Worm (Caenorhabditis elegans) whole organism, L2 larva: ENCODE results near the gene B0285.6.

ENCODE experiments used
- C34F6.9 ChIP-seq: fragments of 150-350 bp; optimal IDR thresholded peaks from 2 replicates; lab custom pipeline; 2014; ENCODE audit warnings: missing biosample characterization, missing genetic modification characterization
- F13H6.1 ChIP-seq: sonication (generic microtip); optimal IDR thresholded peaks from 2 replicates; lab custom pipeline; 2016; ENCODE audit warnings: missing genetic modification characterization, missing compliant biosample characterization
- ZK546.5 ChIP-seq: sonication (generic microtip); optimal IDR thresholded peaks from 2 replicates; lab custom pipeline; 2017; ENCODE audit warnings: missing biosample characterization, missing genetic modification characterization
- alr-1 ChIP-seq: fragments of 150-350 bp; optimal IDR thresholded peaks from 2 replicates; lab custom pipeline; 2014; ENCODE audit warnings: missing biosample characterization, missing genetic modification characterization
- aly-2 ChIP-seq: fragments of 150-350 bp; optimal IDR thresholded peaks from 2 replicates; lab custom pipeline; 2014; ENCODE audit warnings: missing biosample characterization, missing genetic modification characterization
- ama-1 ChIP-seq: fragments of 150-350 bp; optimal IDR thresholded peaks from 2 replicates; lab custom pipeline; 2018; ENCODE audit warnings: inconsistent platforms
- blmp-1 ChIP-seq: sonication (generic microtip); optimal IDR thresholded peaks from 2 replicates; lab custom pipeline; 2017; ENCODE audit warnings: missing genetic modification characterization, mild to moderate bottlenecking, missing compliant biosample characterization, antibody characterized with exemption, moderate library complexity; ENCODE audit not compliant: insufficient read depth
- ceh-16 ChIP-seq: fragments of 150-350 bp; optimal IDR thresholded peaks from 2 replicates; lab custom pipeline; 2014; ENCODE audit warnings: missing biosample characterization, missing genetic modification characterization
- crh-2 ChIP-seq: sonication (generic microtip); optimal IDR thresholded peaks from 2 replicates; lab custom pipeline; 2017; ENCODE audit warnings: missing biosample characterization, missing genetic modification characterization
- dmd-4 ChIP-seq: sonication (generic microtip); optimal IDR thresholded peaks from 2 replicates; lab custom pipeline; 2017; ENCODE audit warnings: missing biosample characterization, missing genetic modification characterization
- egl-27 ChIP-seq: sonication (generic microtip); optimal IDR thresholded peaks from 3 replicates; lab custom pipeline; 2017; ENCODE audit warnings: missing biosample characterization, missing genetic modification reagents, missing genetic modification characterization
- fos-1 ChIP-seq: fragments of 150-350 bp; optimal IDR thresholded peaks from 2 replicates; lab custom pipeline; 2014; ENCODE audit warnings: missing biosample characterization, missing genetic modification characterization
- gmeb-1 ChIP-seq: fragments of 150-350 bp; optimal IDR thresholded peaks from 2 replicates; lab custom pipeline; 2014; ENCODE audit warnings: missing biosample characterization, missing genetic modification characterization
- lin-11 ChIP-seq: fragments of 150-350 bp; sonication (generic microtip); optimal IDR thresholded peaks from 2 replicates; lab custom pipeline; 2014; ENCODE audit warnings: missing biosample characterization, missing genetic modification characterization, inconsistent platforms, mixed read lengths
- lin-13 ChIP-seq: fragments of 150-350 bp; optimal IDR thresholded peaks from 2 replicates; lab custom pipeline; 2014; ENCODE audit warnings: missing biosample characterization, missing genetic modification reagents, missing genetic modification characterization
- lin-39 ChIP-seq: fragments of 150-350 bp; optimal IDR thresholded peaks from 2 replicates; lab custom pipeline; 2014; ENCODE audit warnings: missing biosample characterization, missing genetic modification reagents, missing genetic modification characterization
- lsy-2 ChIP-seq, 2 experiments: fragments of 150-350 bp in 1 of 2; sonication (generic microtip) in 1 of 2; optimal IDR thresholded peaks; 2 replicates each; lab custom pipeline; 2014 to 2017; ENCODE audit warnings: missing biosample characterization in 2 of 2, missing genetic modification characterization in 2 of 2
- mab-5 ChIP-seq: fragments of 150-350 bp; optimal IDR thresholded peaks from 2 replicates; lab custom pipeline; 2014; ENCODE audit warnings: missing biosample characterization, missing genetic modification characterization
- mbf-1 ChIP-seq: sonication (generic microtip); optimal IDR thresholded peaks from 2 replicates; lab custom pipeline; 2017; ENCODE audit warnings: missing biosample characterization, missing genetic modification characterization
- mdl-1 ChIP-seq, 2 experiments: fragments of 150-350 bp in 1 of 2; sonication (generic microtip) in 1 of 2; optimal IDR thresholded peaks; 2 replicates each; lab custom pipeline; 2017; ENCODE audit warnings: missing biosample characterization in 2 of 2, missing genetic modification characterization in 2 of 2
- nhr-10 ChIP-seq: sonication (generic microtip); optimal IDR thresholded peaks from 2 replicates; lab custom pipeline; 2017; ENCODE audit warnings: missing biosample characterization, missing genetic modification characterization
- nhr-11 ChIP-seq: fragments of 150-350 bp; optimal IDR thresholded peaks from 2 replicates; lab custom pipeline; 2014; ENCODE audit warnings: missing biosample characterization, missing genetic modification characterization
- nhr-129 ChIP-seq: fragments of 150-350 bp; optimal IDR thresholded peaks from 2 replicates; lab custom pipeline; 2014; ENCODE audit warnings: missing biosample characterization, missing genetic modification characterization
- nhr-21 ChIP-seq: fragments of 150-350 bp; optimal IDR thresholded peaks from 2 replicates; lab custom pipeline; 2014; ENCODE audit warnings: missing biosample characterization, missing genetic modification characterization
- nhr-23 ChIP-seq: fragments of 150-350 bp; optimal IDR thresholded peaks from 2 replicates; lab custom pipeline; 2014; ENCODE audit warnings: missing biosample characterization, missing genetic modification reagents, missing genetic modification characterization
- nhr-237 ChIP-seq: fragments of 150-350 bp; optimal IDR thresholded peaks from 2 replicates; lab custom pipeline; 2014; ENCODE audit warnings: missing biosample characterization, missing genetic modification characterization
- nhr-6 ChIP-seq: fragments of 150-350 bp; optimal IDR thresholded peaks from 2 replicates; lab custom pipeline; 2014; ENCODE audit warnings: missing biosample characterization, missing genetic modification characterization
- nhr-77 ChIP-seq: fragments of 150-350 bp; optimal IDR thresholded peaks from 2 replicates; lab custom pipeline; 2014; ENCODE audit warnings: missing biosample characterization, missing genetic modification characterization
- skn-1 ChIP-seq: sonication (generic microtip); optimal IDR thresholded peaks from 2 replicates; lab custom pipeline; 2017; ENCODE audit warnings: missing biosample characterization, missing genetic modification characterization
- sma-3 ChIP-seq: sonication (generic microtip); optimal IDR thresholded peaks from 2 replicates; lab custom pipeline; 2016; ENCODE audit warnings: missing genetic modification reagents, missing genetic modification characterization, missing compliant biosample characterization
- sma-9 ChIP-seq, 2 experiments: fragments of 150-350 bp in 1 of 2; sonication (generic microtip) in 1 of 2; optimal IDR thresholded peaks; 2 replicates each; lab custom pipeline; 2014 to 2016; ENCODE audit warnings: missing genetic modification characterization in 2 of 2, mild to moderate bottlenecking in 1 of 2, missing biosample characterization in 1 of 2, missing compliant biosample characterization in 1 of 2, missing genetic modification reagents in 1 of 2, moderate library complexity in 1 of 2
- snpc-4 ChIP-seq: fragments of 150-350 bp; optimal IDR thresholded peaks from 2 replicates; lab custom pipeline; 2014; ENCODE audit warnings: missing biosample characterization, missing genetic modification characterization
- unc-39 ChIP-seq: fragments of 150-350 bp; optimal IDR thresholded peaks from 2 replicates; lab custom pipeline; 2014; ENCODE audit warnings: missing biosample characterization, missing genetic modification characterization
- zag-1 ChIP-seq: fragments of 150-350 bp; optimal IDR thresholded peaks from 2 replicates; lab custom pipeline; 2014; ENCODE audit warnings: missing biosample characterization, missing genetic modification characterization
- ztf-1 ChIP-seq: fragments of 200-800 bp; sonication (Bioruptor generic); conservative IDR thresholded peaks from 2 replicates; pipeline ENCODE4 v1.3.6; 2022; ENCODE audit warnings: missing genetic modification characterization, missing compliant biosample characterization
- ztf-11 ChIP-seq: sonication (generic microtip); optimal IDR thresholded peaks from 2 replicates; lab custom pipeline; 2017; ENCODE audit warnings: missing biosample characterization, missing genetic modification characterization

B0285.6 gene

ce11 chrIII:4313061-4313962, 36.6 kb upstream of the B0285.6 start, which contains the start of the genes evl-14 and dcn-1 (continued):
- no peak for TF ChIP-seq nhr-10
- peak; percentile 20 for TF ChIP-seq skn-1 (tag; lab: Kevin White, UChicago)
- peak; percentile 35 for TF ChIP-seq snpc-4
- TF ChIP-seq nhr-129 (tag; lab: Kevin White, UChicago) = peak; percentile 85
- TF ChIP-seq sma-3 = peak; percentile 60
- no peak for TF ChIP-seq mbf-1 (tag; lab: Kevin White, UChicago)
- no peak for TF ChIP-seq nhr-77
- TF ChIP-seq gmeb-1 (tag; lab: Kevin White, UChicago) = peak; percentile 79

DNA sequence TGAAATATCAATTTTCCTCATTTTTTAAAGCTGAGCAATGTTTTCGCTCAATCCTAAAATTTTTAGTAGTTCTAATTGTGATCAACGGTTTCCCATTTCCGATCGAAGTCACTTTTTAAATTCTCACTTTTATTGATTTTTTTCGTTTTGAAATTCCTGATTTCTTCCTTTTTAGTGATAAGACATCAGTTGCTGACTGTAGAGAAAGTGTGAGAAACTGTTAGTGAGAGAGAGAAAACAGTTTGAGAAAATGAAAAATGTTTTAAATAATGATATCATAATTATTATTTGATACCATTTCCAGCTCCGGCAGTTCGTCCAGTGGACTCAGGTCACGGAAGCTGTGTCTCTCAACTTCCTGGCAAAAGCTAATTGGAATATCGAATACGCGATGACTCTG, 35.4 kb upstream of the B0285.6 start:
- TF ChIP-seq dmd-4 (no peak), lsy-2 (tag; optimal IDR thresholded peaks at IDR 0.05; lab: Kevin White, UChicago) (no peak), fos-1 (tag; lab: Kevin White, UChicago) (peak; percentile 31)

DNA sequence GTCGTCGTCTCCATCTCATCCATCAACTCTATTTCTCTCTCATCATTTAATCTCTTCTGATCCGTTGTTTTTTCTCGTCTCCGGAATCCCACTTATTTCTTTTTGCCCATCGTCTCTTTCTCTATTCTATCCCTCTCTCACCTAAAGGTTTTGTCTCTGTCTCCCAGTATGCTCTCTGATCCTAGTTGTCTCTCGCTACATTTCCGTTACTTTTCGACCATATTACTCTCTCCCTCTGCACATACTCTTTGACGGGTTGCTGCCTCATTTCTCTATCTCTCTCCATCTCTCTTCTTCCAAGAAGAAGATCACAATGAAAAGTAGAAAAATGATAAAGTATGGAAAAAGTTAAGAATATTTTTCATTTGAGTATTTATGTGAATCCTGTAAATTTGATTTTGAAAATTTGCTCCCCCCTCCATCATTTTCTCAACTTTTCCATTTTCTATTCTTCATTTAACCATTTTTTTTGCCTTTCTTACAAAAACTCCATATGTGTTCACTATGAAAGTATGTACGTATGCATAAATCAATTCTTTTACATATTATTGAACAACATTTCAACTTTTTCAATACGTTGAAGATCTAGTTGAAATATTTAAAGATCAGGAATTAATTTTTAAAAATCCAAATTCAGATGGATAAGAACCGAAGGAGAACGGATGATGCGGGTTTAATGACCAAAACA, 32.7 kb upstream of the B0285.6 start, which contains the start of gene tag-131:
TSS of gene tag-131 (plus strand) at position 638 of the 688 bp plus-strand sequence.
- no peak for TF ChIP-seq nhr-23 (tag; lab: Kevin White, UChicago)
- no peak for TF ChIP-seq lin-39 (tag; lab: Kevin White, UChicago)
- TF ChIP-seq gmeb-1 (tag; lab: Kevin White, UChicago) = no peak
- peak; percentile 20 for TF ChIP-seq sma-9 (GFP tag; optimal IDR thresholded peaks at IDR 0.05; lab: Kevin White, UChicago)
- no peak for TF ChIP-seq sma-9 (tag; optimal IDR thresholded peaks at IDR 0.05; lab: Kevin White, UChicago)
- peak; percentile 64 for TF ChIP-seq F13H6.1 (tag; lab: Kevin White, UChicago)
- no peak for TF ChIP-seq ztf-11
- TF ChIP-seq zag-1 (tag; lab: Kevin White, UChicago) = no peak
- TF ChIP-seq nhr-21 = peak; percentile 56
- peak in 1 of 2 experiments; percentile 56 for TF ChIP-seq lsy-2 (tag; optimal IDR thresholded peaks at IDR 0.05; lab: Kevin White, UChicago)
- peak; percentile 67 for TF ChIP-seq C34F6.9 (tag; lab: Kevin White, UChicago)
- peak; percentile 46 for TF ChIP-seq nhr-129 (tag; lab: Kevin White, UChicago)
- TF ChIP-seq fos-1 (tag; lab: Kevin White, UChicago) = peak; percentile 11
- TF ChIP-seq ztf-1 (GFP tag; lab: Robert Waterston, UW) = no peak
- TF ChIP-seq nhr-6 (tag; lab: Kevin White, UChicago) = peak; percentile 34
- TF ChIP-seq nhr-11 (tag; lab: Kevin White, UChicago) = no peak
- no peak for TF ChIP-seq nhr-77
- no peak for TF ChIP-seq lin-11 (tag; lab: Kevin White, UChicago)
- TF ChIP-seq alr-1 (tag; lab: Kevin White, UChicago) = no peak
- TF ChIP-seq snpc-4 = no peak
- TF ChIP-seq blmp-1 (tag; lab: Kevin White, UChicago) = no peak
- TF ChIP-seq ama-1 = no peak
- TF ChIP-seq crh-2 (tag; lab: Kevin White, UChicago) = peak; percentile 30
- TF ChIP-seq ceh-16 (tag; lab: Kevin White, UChicago) = no peak
- TF ChIP-seq ZK546.5 (tag; lab: Kevin White, UChicago) = no peak
- TF ChIP-seq aly-2 = no peak
- TF ChIP-seq egl-27 (tag; lab: Kevin White, UChicago) = no peak
- TF ChIP-seq, all 48 proteins: peak for 9

DNA sequence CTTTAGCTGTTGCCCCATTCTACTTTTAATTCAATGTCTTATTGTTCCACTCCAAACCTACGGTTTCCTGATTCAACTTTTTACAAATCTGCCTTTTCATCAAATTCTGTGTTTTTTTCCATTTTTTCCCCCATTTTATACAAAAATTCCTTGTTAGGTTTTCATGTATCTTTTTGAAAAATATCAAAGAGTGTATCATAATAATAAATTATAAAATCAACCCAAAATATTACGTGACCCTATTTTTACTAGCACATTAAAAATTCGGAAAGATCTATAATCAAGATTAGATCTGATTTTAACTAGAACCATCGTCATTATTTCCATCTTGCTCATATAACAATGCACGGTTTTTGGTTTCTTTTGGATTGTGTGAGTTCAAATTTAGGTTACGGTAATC, 29.8 kb upstream of the B0285.6 start, which contains the start of gene H38K22.6:
TSS of gene H38K22.6 (plus strand) at position 301 of the 400 bp plus-strand sequence.
- TF ChIP-seq ama-1 (no peak), ZK546.5 (tag; lab: Kevin White, UChicago) (no peak), ztf-11 (no peak), nhr-77 (no peak), sma-9 (GFP tag; optimal IDR thresholded peaks at IDR 0.05; lab: Kevin White, UChicago) (no peak), sma-9 (tag; optimal IDR thresholded peaks at IDR 0.05; lab: Kevin White, UChicago) (no peak), nhr-11 (tag; lab: Kevin White, UChicago) (no peak), nhr-6 (tag; lab: Kevin White, UChicago) (no peak), nhr-237 (tag; lab: Kevin White, UChicago) (no peak), nhr-23 (tag; lab: Kevin White, UChicago) (no peak), nhr-10 (no peak), C34F6.9 (tag; lab: Kevin White, UChicago) (no peak), snpc-4 (no peak), mab-5 (tag; lab: Kevin White, UChicago) (no peak), unc-39 (tag; lab: Kevin White, UChicago) (no peak), lin-11 (tag; lab: Kevin White, UChicago) (no peak), mdl-1 (tag; optimal IDR thresholded peaks at IDR 0.05; lab: Kevin White, UChicago) (no peak), lin-13 (no peak), mbf-1 (tag; lab: Kevin White, UChicago) (no peak), aly-2 (no peak)
- TF ChIP-seq, all 48 proteins: peak for 0
